Worm (Caenorhabditis elegans) whole organism, young adult: ENCODE results near the gene grd-12.

ENCODE experiments used
- aptf-3 ChIP-seq: fragments of 200-800 bp; sonication (Bioruptor generic); IDR thresholded peaks from 2 replicates; pipeline ENCODE4 v1.3.6; 2022; ENCODE audit warnings: missing genetic modification characterization, missing compliant biosample characterization
- dpl-1 ChIP-seq: fragments of 150-350 bp; optimal IDR thresholded peaks from 2 replicates; lab custom pipeline; 2014; ENCODE audit warnings: missing biosample characterization, missing genetic modification reagents, missing genetic modification characterization
- mcd-1 ChIP-seq: fragments of 200-800 bp; sonication (Bioruptor generic); IDR thresholded peaks from 2 replicates; pipeline ENCODE4 v1.3.6; 2022; ENCODE audit warnings: missing genetic modification reagents, missing genetic modification characterization, missing compliant biosample characterization
- mes-4 ChIP-seq: sonication (generic microtip); optimal IDR thresholded peaks from 2 replicates; lab custom pipeline; 2016; ENCODE audit warnings: missing genotype, missing genetic modification characterization, missing compliant biosample characterization
- rec-8 ChIP-seq, 2 experiments: sonication (generic microtip); optimal IDR thresholded peaks; 2 replicates each; lab custom pipeline; 2016; ENCODE audit warnings: mild to moderate bottlenecking in 2 of 2, missing genetic modification characterization in 2 of 2, missing genetic modification reagents in 2 of 2, missing genotype in 2 of 2, missing biosample characterization in 1 of 2, missing compliant biosample characterization in 1 of 2, moderate library complexity in 1 of 2
- snpc-4 ChIP-seq, 5 experiments: fragments of 150-350 bp in 1 of 5; sonication (generic microtip) in 4 of 5; optimal IDR thresholded peaks; 2 replicates each; lab custom pipeline; 2014 to 2018; ENCODE audit warnings: missing genetic modification characterization in 5 of 5, missing biosample characterization in 3 of 5, antibody characterized with exemption in 2 of 5, mild to moderate bottlenecking in 2 of 5, missing compliant biosample characterization in 2 of 5, missing genotype in 2 of 5, moderate library complexity in 2 of 5, missing genetic modification reagents in 1 of 5

- TF ChIP-seq snpc-4 (GFP tag; optimal IDR thresholded peaks at IDR 0.05; lab: Kevin White, UChicago) (no peak), snpc-4 (tag; optimal IDR thresholded peaks at IDR 0.05; lab: Kevin White, UChicago) (no peak), mes-4 (tag; lab: Kevin White, UChicago) (no peak), dpl-1 (GFP tag; lab: Kevin White, UChicago) (no peak), mcd-1 (GFP tag; lab: Robert Waterston, UW) (no peak), rec-8 (tag; optimal IDR thresholded peaks at IDR 0.05; lab: Kevin White, UChicago) (no peak), aptf-3 (GFP tag; lab: Robert Waterston, UW) (no peak)
Measured at ce11 chrV:14990843-14991242, 12.5 kb downstream of the grd-12 start, which contains the start of the genes cdt-2 and T01C3.2.
